Fruit fly (Drosophila melanogaster): ENCODE data around the gene fax.

DNA sequence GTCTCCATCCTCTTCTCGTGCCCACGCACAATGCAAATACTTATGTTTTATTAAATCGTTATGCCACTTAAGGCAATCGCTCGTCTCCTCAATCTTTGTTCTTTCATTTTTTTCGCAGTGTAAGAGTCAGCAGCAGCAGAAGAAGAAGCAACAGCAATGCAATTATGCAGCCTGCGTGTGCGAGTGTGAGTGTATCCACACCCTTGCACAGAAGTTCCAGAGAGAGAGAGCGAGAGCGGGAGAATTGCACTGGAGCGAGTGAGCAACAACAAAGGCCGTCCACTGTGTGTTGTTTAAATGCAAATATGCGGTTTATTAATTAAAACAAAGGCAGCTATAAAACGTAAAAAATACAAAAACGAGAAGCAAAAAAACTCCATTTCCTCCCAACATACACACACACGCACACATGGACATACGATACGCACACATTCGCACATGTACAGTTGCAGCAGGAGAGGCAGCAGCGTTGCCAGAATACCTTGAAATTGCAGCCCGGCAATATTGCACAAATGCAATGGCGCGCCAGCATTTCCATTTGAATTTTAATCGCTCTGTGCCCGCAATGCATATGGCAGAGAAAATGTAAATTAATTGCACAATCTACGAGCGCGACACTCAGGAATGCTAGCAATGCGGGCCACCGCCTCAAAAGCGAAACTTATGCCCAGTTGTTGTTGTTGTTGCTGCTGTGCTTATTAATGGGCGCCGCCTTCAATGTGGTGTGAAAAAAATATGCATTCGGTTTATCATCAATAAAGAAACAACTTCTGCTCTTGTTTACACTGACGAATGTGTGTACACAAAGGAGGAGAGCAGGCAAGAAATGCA is 2.8 kb downstream of the fax start:
- peak; percentile 72 for TF ChIP-seq Lpt (GFP tag; optimal IDR thresholded peaks at IDR 0.05)
- TF ChIP-seq OdsH (GFP tag; optimal IDR thresholded peaks at IDR 0.05): peak; percentile 58
- TF ChIP-seq CG6792 (GFP tag; optimal IDR thresholded peaks at IDR 0.05): peak; percentile 56
- peak; percentile 77 for TF ChIP-seq CG8119 (GFP tag; IDR thresholded peaks at IDR 0.05)
- peak; percentile 68 for TF ChIP-seq CG6163 (GFP tag; IDR thresholded peaks at IDR 0.05)
- peak; percentile 32 for TF ChIP-seq Ets21C (GFP tag; optimal IDR thresholded peaks at IDR 0.05)
- peak; percentile 46 for TF ChIP-seq CG16779 (tag; optimal IDR thresholded peaks at IDR 0.05)
- peak; percentile 56 to 66 for TF ChIP-seq salr (GFP tag; optimal IDR thresholded peaks at IDR 0.05)
- TF ChIP-seq Eip93F (GFP tag; optimal IDR thresholded peaks at IDR 0.05): no peak
- TF ChIP-seq Smox (GFP tag; optimal IDR thresholded peaks at IDR 0.05): peak; percentile 57
- peak; percentile 79 for TF ChIP-seq Sox14 (GFP tag; optimal IDR thresholded peaks at IDR 0.05)
